Fruit fly (Drosophila melanogaster) whole organism, prepupa: Measurements from ENCODE around the gene Sarm.

Experiments
- CG10631 ChIP-seq: fragments of 200-800 bp; sonication (Bioruptor generic); optimal IDR thresholded peaks from 2 replicates; lab custom pipeline; 2016; ENCODE audit warnings: missing biosample characterization, missing genetic modification characterization
- CG6854 ChIP-seq: fragments of 200-800 bp; sonication (Bioruptor generic); optimal IDR thresholded peaks from 2 replicates; lab custom pipeline; 2017; ENCODE audit warnings: missing biosample characterization, mild to moderate bottlenecking, missing genetic modification characterization
- Ets21C ChIP-seq: fragments of 200-800 bp; sonication (Bioruptor generic); optimal IDR thresholded peaks from 3 replicates; lab custom pipeline; 2016; ENCODE audit warnings: missing biosample characterization, missing genetic modification characterization

dm6 chr3L:8110171-8110570 is 46.5 kb downstream of the Sarm start, which contains the start of gene Nulp1:
- TF ChIP-seq Ets21C (GFP tag; lab: Kevin White, UChicago) (no peak), CG10631 (no peak), CG6854 (GFP tag; lab: Kevin White, UChicago) (no peak)
